Fruit fly (Drosophila melanogaster): Measurements from ENCODE around the gene PolA2.

PolA2 gene

DNA sequence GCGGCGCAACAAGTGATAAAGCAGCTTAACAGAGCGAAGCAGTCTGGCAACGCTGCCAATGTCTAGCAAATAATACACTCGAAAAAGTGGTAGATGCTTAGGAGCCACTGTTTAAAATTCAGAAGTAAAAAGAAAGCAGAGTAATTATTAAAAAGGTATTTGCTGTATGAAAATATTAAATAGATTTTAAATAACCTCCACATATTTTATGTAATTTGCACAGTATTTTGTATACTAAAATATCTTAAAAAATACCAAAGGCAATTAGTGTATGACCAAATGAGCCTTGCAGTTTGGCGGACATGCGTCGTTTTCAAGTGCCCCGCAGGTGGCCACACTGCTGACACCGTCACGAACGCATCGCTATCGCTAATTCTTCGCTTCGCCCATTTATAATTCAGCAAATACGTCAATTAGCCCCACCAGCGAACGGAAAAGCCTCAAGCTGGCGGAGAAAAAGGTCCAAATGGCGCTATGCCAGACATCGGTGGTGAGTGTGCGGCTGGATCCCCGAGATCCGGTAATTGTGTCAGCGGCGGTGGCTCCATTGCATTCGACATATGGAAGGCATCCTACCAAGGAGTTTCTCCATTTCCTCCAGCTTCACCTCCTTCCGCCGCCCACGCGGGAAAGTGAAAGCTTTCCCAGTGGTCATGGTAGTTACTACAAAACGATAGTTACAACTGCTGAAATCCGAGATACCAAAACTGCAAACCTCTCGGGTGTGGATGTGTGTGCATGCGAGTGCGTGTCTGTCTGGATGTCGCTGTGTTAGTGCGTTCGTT is 14.4 kb downstream of the PolA2 start, which contains the start of gene pll (continued):
- TF ChIP-seq Eip74EF (GFP tag; optimal IDR thresholded peaks at IDR 0.05) (no peak), CG17802 (tag; optimal IDR thresholded peaks at IDR 0.05) (peak; percentile 40), Poxn (GFP tag; IDR thresholded peaks at IDR 0.05) (peak; percentile 68), grn (GFP tag; optimal IDR thresholded peaks at IDR 0.05) (no peak), CG10654 (GFP tag; optimal IDR thresholded peaks at IDR 0.05) (peak; percentile 75), Fer2 (tag; optimal IDR thresholded peaks at IDR 0.05) (peak; percentile 66), org-1 (GFP tag; optimal IDR thresholded peaks at IDR 0.05) (peak; percentile 17), CG6175 (GFP tag; IDR thresholded peaks at IDR 0.05) (peak; percentile 72; the same call in 2 of the 3 replicates), CG17186 (GFP tag; optimal IDR thresholded peaks at IDR 0.05) (peak; percentile 45), CG32767 (GFP tag; IDR thresholded peaks at IDR 0.05) (peak; percentile 77), Awh (GFP tag; IDR thresholded peaks at IDR 0.05) (peak; percentile 84), psq (GFP tag; optimal IDR thresholded peaks at IDR 0.05) (peak; percentile 37), CG7963 (GFP tag; IDR thresholded peaks at IDR 0.05; ENCODE audit: partially characterized antibody) (no peak), caup (GFP tag; optimal IDR thresholded peaks at IDR 0.05; ENCODE audit: severe bottlenecking) (peak; percentile 58), CG17385 (GFP tag; optimal IDR thresholded peaks at IDR 0.05) (no peak), CG7839 (tag; optimal IDR thresholded peaks at IDR 0.05) (no peak), CG5180 (GFP tag; optimal IDR thresholded peaks at IDR 0.05) (no peak), Hr39 (optimal IDR thresholded peaks at IDR 0.05) (no peak), Aef1 (GFP tag; IDR thresholded peaks at IDR 0.05) (peak; percentile 89), bigmax (GFP tag; optimal IDR thresholded peaks at IDR 0.05) (no peak), gem (tag; optimal IDR thresholded peaks at IDR 0.05) (no peak), CG4424 (GFP tag; optimal IDR thresholded peaks at IDR 0.05) (peak; percentile 67), chinmo (GFP tag; IDR thresholded peaks at IDR 0.05; ENCODE audit: partially characterized antibody) (0 out of 4 replicates have a peak, but pooled peaks have one; percentile 60), Doc2 (GFP tag; IDR thresholded peaks at IDR 0.05) (no peak), CG1529 (GFP tag; optimal IDR thresholded peaks at IDR 0.05) (no peak), fru (optimal IDR thresholded peaks at IDR 0.05) (no peak), CG2202 (tag; optimal IDR thresholded peaks at IDR 0.05) (peak; percentile 52), Camta (GFP tag; optimal IDR thresholded peaks at IDR 0.05) (peak; percentile 71), fd64A (GFP tag; optimal IDR thresholded peaks at IDR 0.05) (no peak), Max (GFP tag; optimal IDR thresholded peaks at IDR 0.05) (peak; percentile 70), Xrp1 (GFP tag; IDR thresholded peaks at IDR 0.05) (peak; percentile 91), ash1 (GFP tag; optimal IDR thresholded peaks at IDR 0.05) (no peak), pita (GFP tag; optimal IDR thresholded peaks at IDR 0.05) (no peak), ken (GFP tag; IDR thresholded peaks at IDR 0.05) (peak; percentile 86), nau (GFP tag; optimal IDR thresholded peaks at IDR 0.05) (no peak), Side (GFP tag; optimal IDR thresholded peaks at IDR 0.05) (peak; percentile 41), CG13424 (tag; optimal IDR thresholded peaks at IDR 0.05) (peak; percentile 84), CG14667 (GFP tag; IDR thresholded peaks at IDR 0.05) (peak; percentile 90), lmd (GFP tag; IDR thresholded peaks at IDR 0.05) (peak; percentile 85), gt (GFP tag; IDR thresholded peaks at IDR 0.05) (no peak), CG2678 (tag; optimal IDR thresholded peaks at IDR 0.05) (no peak), CG13123 (GFP tag; optimal IDR thresholded peaks at IDR 0.05) (peak; percentile 79), CG2712 (tag; optimal IDR thresholded peaks at IDR 0.05) (peak; percentile 90), Meics (GFP tag; optimal IDR thresholded peaks at IDR 0.05) (peak; percentile 76), usp (GFP tag; optimal IDR thresholded peaks at IDR 0.05) (no peak), CG12155 (GFP tag; optimal IDR thresholded peaks at IDR 0.05) (peak; percentile 83), dmrt99B (tag; optimal IDR thresholded peaks at IDR 0.05) (no peak), eyg (GFP tag; optimal IDR thresholded peaks at IDR 0.05) (peak; percentile 59), CG30431 (GFP tag; optimal IDR thresholded peaks at IDR 0.05) (peak; percentile 48), Hsf (GFP tag; optimal IDR thresholded peaks at IDR 0.05) (peak; percentile 84)

All from whole organism, embryonic.